Fruit fly (Drosophila melanogaster) whole organism, embryonic: Measurements from ENCODE around the gene sff.

Source experiments
- CG1024 ChIP-seq: fragments of 200-800 bp; sonication (Bioruptor generic); IDR thresholded peaks from 2 replicates; pipeline ENCODE4 v1.3.6; 2022; ENCODE audit warnings: missing biosample characterization, missing genetic modification characterization
- CG10267 ChIP-seq: fragments of 200-800 bp; sonication (Bioruptor generic); optimal IDR thresholded peaks from 2 replicates; lab custom pipeline; 2018; ENCODE audit warnings: missing biosample characterization, mild to moderate bottlenecking, missing genetic modification characterization, moderate library complexity
- CG11696 ChIP-seq: fragments of 200-800 bp; sonication (Bioruptor generic); IDR thresholded peaks from 2 replicates; pipeline ENCODE4 v1.3.6; 2022; ENCODE audit warnings: missing biosample characterization, missing genetic modification characterization
- CG13424 ChIP-seq: fragments of 200-800 bp; sonication (Bioruptor generic); optimal IDR thresholded peaks from 2 replicates; lab custom pipeline; 2019; ENCODE audit warnings: missing biosample characterization, mild to moderate bottlenecking, missing genetic modification characterization, moderate library complexity
- CG14667 ChIP-seq: fragments of 200-800 bp; sonication (Bioruptor generic); IDR thresholded peaks from 2 replicates; pipeline ENCODE4 v1.3.6; 2022; ENCODE audit warnings: missing biosample characterization, missing genetic modification characterization
- CG15479 ChIP-seq: fragments of 200-800 bp; sonication (Bioruptor generic); optimal IDR thresholded peaks from 3 replicates; lab custom pipeline; 2019; ENCODE audit warnings: missing biosample characterization, mild to moderate bottlenecking, missing genetic modification characterization, moderate library complexity
- CG15601 ChIP-seq: fragments of 200-800 bp; sonication (Bioruptor generic); optimal IDR thresholded peaks from 3 replicates; lab custom pipeline; 2019; ENCODE audit warnings: missing biosample characterization, mild to moderate bottlenecking, missing genetic modification characterization, moderate library complexity
- CG18599 ChIP-seq: fragments of 200-800 bp; sonication (Bioruptor generic); optimal IDR thresholded peaks from 3 replicates; lab custom pipeline; 2017; ENCODE audit warnings: missing biosample characterization, missing genetic modification characterization, mild to moderate bottlenecking, moderate library complexity, missing genetic modification reagents
- CG34224 ChIP-seq: fragments of 200-800 bp; sonication (Bioruptor generic); IDR thresholded peaks from 3 replicates; pipeline ENCODE4 v1.3.6; 2022; ENCODE audit warnings: missing biosample characterization, missing genetic modification characterization; ENCODE audit not compliant: partially characterized antibody
- CG3847 ChIP-seq: fragments of 200-800 bp; sonication (Bioruptor generic); IDR thresholded peaks from 2 replicates; pipeline ENCODE4 v1.3.6; 2022; ENCODE audit warnings: missing biosample characterization, missing genetic modification characterization
- CG4730 ChIP-seq: fragments of 200-800 bp; sonication (Bioruptor generic); IDR thresholded peaks from 2 replicates; pipeline ENCODE4 v1.3.6; 2022; ENCODE audit warnings: missing biosample characterization, missing genetic modification characterization
- CG5180 ChIP-seq: fragments of 200-800 bp; sonication (Bioruptor generic); optimal IDR thresholded peaks from 3 replicates; lab custom pipeline; 2017; ENCODE audit warnings: missing biosample characterization, missing genetic modification characterization, mild to moderate bottlenecking, moderate library complexity, missing genetic modification reagents
- CG5953 ChIP-seq: fragments of 200-800 bp; sonication (Bioruptor generic); IDR thresholded peaks from 2 replicates; pipeline ENCODE4 v1.3.6; 2022; ENCODE audit warnings: missing biosample characterization, missing genetic modification characterization
- CG7271 ChIP-seq: fragments of 200-800 bp; sonication (Bioruptor generic); optimal IDR thresholded peaks from 2 replicates; lab custom pipeline; 2018; ENCODE audit warnings: missing biosample characterization, mild to moderate bottlenecking, missing genetic modification characterization, moderate library complexity
- CG7786 ChIP-seq: fragments of 200-800 bp; sonication (Bioruptor generic); optimal IDR thresholded peaks from 2 replicates; lab custom pipeline; 2016; ENCODE audit warnings: missing biosample characterization, missing genetic modification characterization
- CG7839 ChIP-seq: fragments of 200-800 bp; sonication (Bioruptor generic); optimal IDR thresholded peaks from 3 replicates; lab custom pipeline; 2018; ENCODE audit warnings: missing biosample characterization, mild to moderate bottlenecking, missing genetic modification characterization, moderate library complexity
- CG9817 ChIP-seq: fragments of 200-800 bp; sonication (Bioruptor generic); optimal IDR thresholded peaks from 2 replicates; lab custom pipeline; 2018; ENCODE audit warnings: missing biosample characterization, mild to moderate bottlenecking, missing genetic modification characterization, moderate library complexity
- Dbx ChIP-seq: fragments of 200-800 bp; sonication (Bioruptor generic); IDR thresholded peaks from 3 replicates; pipeline ENCODE4 v1.3.6; 2022; ENCODE audit warnings: missing biosample characterization, missing genetic modification characterization
- Ets65A ChIP-seq: fragments of 200-800 bp; sonication (Bioruptor generic); peaks from one replicate; lab custom pipeline; 2016; ENCODE audit warnings: missing biosample characterization, missing genetic modification characterization
- HLH3B ChIP-seq: fragments of 200-800 bp; sonication (Bioruptor generic); IDR thresholded peaks from 2 replicates; pipeline ENCODE4 v1.3.6; 2022; ENCODE audit warnings: missing biosample characterization, missing genetic modification characterization
- HmgD ChIP-seq: fragments of 200-800 bp; sonication (Bioruptor generic); optimal IDR thresholded peaks from 3 replicates; lab custom pipeline; 2016; ENCODE audit warnings: missing biosample characterization, missing genetic modification characterization
- Hr3 ChIP-seq: fragments of 200-800 bp; sonication (Bioruptor generic); optimal IDR thresholded peaks from 3 replicates; lab custom pipeline; 2016; ENCODE audit warnings: missing biosample characterization, missing genetic modification characterization
- MBD-R2 ChIP-seq: fragments of 200-800 bp; sonication (Bioruptor generic); IDR thresholded peaks from 2 replicates; pipeline ENCODE4 v1.3.6; 2022; ENCODE audit warnings: missing biosample characterization, missing genetic modification characterization
- Med ChIP-seq: fragments of 200-800 bp; sonication (Bioruptor generic); peaks from one replicate; lab custom pipeline; 2016; ENCODE audit warnings: missing biosample characterization, missing genetic modification characterization, mild to moderate bottlenecking, inconsistent platforms, moderate library complexity
- Mrtf ChIP-seq: fragments of 200-800 bp; sonication (Bioruptor generic); IDR thresholded peaks from 3 replicates; pipeline ENCODE4 v1.3.6; 2022; ENCODE audit warnings: missing biosample characterization, missing genetic modification characterization
- NC2α ChIP-seq: fragments of 200-800 bp; sonication (Bioruptor generic); optimal IDR thresholded peaks from 2 replicates; lab custom pipeline; 2016; ENCODE audit warnings: missing biosample characterization, missing genetic modification characterization
- NC2β ChIP-seq: fragments of 200-800 bp; sonication (Bioruptor generic); optimal IDR thresholded peaks from 2 replicates; lab custom pipeline; 2016; ENCODE audit warnings: missing biosample characterization, missing genetic modification characterization
- NFAT ChIP-seq: fragments of 200-800 bp; sonication (Bioruptor generic); IDR thresholded peaks from 2 replicates; pipeline ENCODE4 v1.3.6; 2022; ENCODE audit warnings: missing biosample characterization, missing genetic modification characterization
- Oaz ChIP-seq: fragments of 200-800 bp; sonication (Bioruptor generic); IDR thresholded peaks from 2 replicates; pipeline ENCODE4 v1.3.6; 2022; ENCODE audit warnings: missing biosample characterization, missing genetic modification characterization
- Ptx1 ChIP-seq: fragments of 200-800 bp; sonication (Bioruptor generic); IDR thresholded peaks from 2 replicates; pipeline ENCODE4 v1.3.6; 2022; ENCODE audit warnings: missing biosample characterization, missing genetic modification characterization
- Sox102F ChIP-seq: fragments of 200-800 bp; sonication (Bioruptor generic); optimal IDR thresholded peaks from 2 replicates; lab custom pipeline; 2018; ENCODE audit warnings: missing biosample characterization, mild to moderate bottlenecking, missing genetic modification characterization, moderate library complexity
- Ssrp ChIP-seq: fragments of 200-800 bp; sonication (Bioruptor generic); optimal IDR thresholded peaks from 2 replicates; lab custom pipeline; 2018; ENCODE audit warnings: missing biosample characterization, mild to moderate bottlenecking, missing genetic modification characterization, moderate library complexity
- Xbp1 ChIP-seq: fragments of 200-800 bp; sonication (Bioruptor generic); optimal IDR thresholded peaks from 3 replicates; lab custom pipeline; 2016; ENCODE audit warnings: missing biosample characterization, mild to moderate bottlenecking, missing genetic modification characterization
- Xrp1 ChIP-seq: fragments of 200-800 bp; sonication (Bioruptor generic); IDR thresholded peaks from 2 replicates; pipeline ENCODE4 v1.3.6; 2022; ENCODE audit warnings: missing biosample characterization, missing genetic modification characterization
- ac ChIP-seq: fragments of 200-800 bp; sonication (Bioruptor generic); optimal IDR thresholded peaks from 3 replicates; lab custom pipeline; 2017; ENCODE audit warnings: missing biosample characterization, mild to moderate bottlenecking, missing genetic modification characterization
- ase ChIP-seq: fragments of 200-800 bp; sonication (Bioruptor generic); IDR thresholded peaks from 3 replicates; pipeline ENCODE4 v1.3.6; 2022; ENCODE audit warnings: missing biosample characterization, missing genetic modification characterization
- bigmax ChIP-seq: fragments of 200-800 bp; sonication (Bioruptor generic); optimal IDR thresholded peaks from 2 replicates; lab custom pipeline; 2018; ENCODE audit warnings: missing biosample characterization, mild to moderate bottlenecking, missing genetic modification characterization
- cad ChIP-seq: fragments of >200 bp; optimal IDR thresholded peaks from 2 replicates; lab custom pipeline; 2017; ENCODE audit warnings: missing biosample characterization, missing genetic modification characterization
- cwo ChIP-seq: fragments of 200-800 bp; sonication (Bioruptor generic); optimal IDR thresholded peaks from 3 replicates; lab custom pipeline; 2017; ENCODE audit warnings: missing biosample characterization, missing genetic modification characterization, mild to moderate bottlenecking, moderate library complexity, missing genetic modification reagents
- dati ChIP-seq: fragments of 200-800 bp; sonication (Bioruptor generic); IDR thresholded peaks from 2 replicates; pipeline ENCODE4 v1.3.6; 2022; ENCODE audit warnings: missing biosample characterization, missing genetic modification characterization
- dysf ChIP-seq: fragments of 200-800 bp; sonication (Bioruptor generic); IDR thresholded peaks from 3 replicates; pipeline ENCODE4 v1.3.6; 2022; ENCODE audit warnings: missing biosample characterization, missing genetic modification characterization
- fd96Cb ChIP-seq: fragments of 200-800 bp; sonication (Bioruptor generic); optimal IDR thresholded peaks from 2 replicates; lab custom pipeline; 2018; ENCODE audit warnings: missing biosample characterization, mild to moderate bottlenecking, missing genetic modification characterization, moderate library complexity
- grau ChIP-seq: fragments of 200-800 bp; optimal IDR thresholded peaks from 3 replicates; lab custom pipeline; 2019; ENCODE audit warnings: missing biosample characterization, mild to moderate bottlenecking, missing genetic modification characterization, moderate library complexity
- hkb ChIP-seq, 2 experiments: fragments of 200-800 bp in 1 of 2; fragments of >200 bp in 1 of 2; sonication (Bioruptor generic) in 1 of 2; IDR thresholded peaks in 1 of 2; optimal IDR thresholded peaks in 1 of 2; 2 replicates each; pipeline versions ENCODE4 v1.3.6 to Lab custom; 2017 to 2022; ENCODE audit warnings: missing biosample characterization in 1 of 2, missing genetic modification characterization in 1 of 2
- klu ChIP-seq: fragments of 200-800 bp; sonication (Bioruptor generic); IDR thresholded peaks from 2 replicates; pipeline ENCODE4 v1.3.6; 2022; ENCODE audit warnings: missing biosample characterization, missing genetic modification characterization
- lmd ChIP-seq: fragments of 200-800 bp; sonication (Bioruptor generic); IDR thresholded peaks from 2 replicates; pipeline ENCODE4 v1.3.6; 2022; ENCODE audit warnings: missing biosample characterization, missing genetic modification characterization
- phol ChIP-seq: fragments of 200-800 bp; sonication (Bioruptor generic); optimal IDR thresholded peaks from 3 replicates; lab custom pipeline; 2018; ENCODE audit warnings: missing biosample characterization, mild to moderate bottlenecking, missing genetic modification characterization, moderate library complexity
- slp2 ChIP-seq: fragments of 200-800 bp; sonication (Bioruptor generic); optimal IDR thresholded peaks from 2 replicates; lab custom pipeline; 2016; ENCODE audit warnings: missing biosample characterization, missing genetic modification characterization
- ssp ChIP-seq: fragments of 200-800 bp; sonication (Bioruptor generic); IDR thresholded peaks from 2 replicates; pipeline ENCODE4 v1.3.6; 2022; ENCODE audit warnings: missing biosample characterization, missing genetic modification characterization
- vnd ChIP-seq: fragments of 200-800 bp; sonication (Bioruptor generic); IDR thresholded peaks from 3 replicates; pipeline ENCODE4 v1.3.6; 2022; ENCODE audit warnings: missing biosample characterization, missing genetic modification characterization; ENCODE audit not compliant: partially characterized antibody
- vvl ChIP-seq: fragments of 200-800 bp; sonication (Bioruptor generic); IDR thresholded peaks from 2 replicates; pipeline ENCODE4 v1.3.6; 2022; ENCODE audit warnings: missing biosample characterization, missing genetic modification characterization
- wdn ChIP-seq: fragments of 200-800 bp; sonication (Bioruptor generic); IDR thresholded peaks from 2 replicates; pipeline ENCODE4 v1.3.6; 2022; ENCODE audit warnings: missing biosample characterization, missing genetic modification characterization

Gene sff

dm6 chr3L:15921043-15921621 is 3.5 kb downstream of the sff start (continued):
- TF ChIP-seq fd96Cb (tag; lab: Kevin White, UChicago): peak; percentile 35
- TF ChIP-seq vvl: no peak
- no peak for TF ChIP-seq klu (GFP tag; lab: Robert Waterston, UW)
- no peak for TF ChIP-seq CG5953 (GFP tag; lab: Robert Waterston, UW)
- no peak for TF ChIP-seq hkb (optimal IDR thresholded peaks at IDR 0.05; lab: Kevin White, UChicago)
- TF ChIP-seq hkb (GFP tag; IDR thresholded peaks at IDR 0.05; lab: Robert Waterston, UW): peak; percentile 42; the same call in 1 of the 2 replicates
- TF ChIP-seq cad (GFP tag; lab: Kevin White, UChicago): no peak
- TF ChIP-seq NFAT (GFP tag; lab: Robert Waterston, UW): no peak
- no peak for TF ChIP-seq MBD-R2 (GFP tag; lab: Robert Waterston, UW)
- no peak for TF ChIP-seq wdn (GFP tag; lab: Robert Waterston, UW)
- TF ChIP-seq CG10267 (tag; lab: Kevin White, UChicago): peak; percentile 36
- TF ChIP-seq ase (GFP tag; lab: Robert Waterston, UW): no peak
- TF ChIP-seq CG11696 (GFP tag; lab: Robert Waterston, UW): no peak
- peak; percentile 52 for TF ChIP-seq CG5180 (GFP tag; lab: Kevin White, UChicago)
- no peak for TF ChIP-seq CG4730 (GFP tag; lab: Robert Waterston, UW)
- peak; percentile 4 for TF ChIP-seq CG15601 (tag; lab: Kevin White, UChicago)
- peak; percentile 27 for TF ChIP-seq slp2 (GFP tag; lab: Kevin White, UChicago)
- TF ChIP-seq NC2β (GFP tag; lab: Kevin White, UChicago): no peak
- TF ChIP-seq HmgD (GFP tag; lab: Kevin White, UChicago): no peak
- no peak for TF ChIP-seq NC2α (GFP tag; lab: Kevin White, UChicago)
- peak; percentile 67 for TF ChIP-seq CG7839
- TF ChIP-seq CG34224 (GFP tag; lab: Robert Waterston, UW): no peak
- peak; percentile 61 for TF ChIP-seq cwo
- TF ChIP-seq Oaz (GFP tag; lab: Robert Waterston, UW): no peak
- TF ChIP-seq phol (tag; lab: Kevin White, UChicago): peak; percentile 29
- TF ChIP-seq Ets65A: peak; percentile 85
- TF ChIP-seq Mrtf: no peak
- TF ChIP-seq CG9817 (tag; lab: Kevin White, UChicago): peak; percentile 20
- no peak for TF ChIP-seq vnd
- no peak for TF ChIP-seq CG15479 (GFP tag; lab: Kevin White, UChicago)
- TF ChIP-seq bigmax (GFP tag; lab: Kevin White, UChicago): no peak
- TF ChIP-seq CG1024 (GFP tag; lab: Robert Waterston, UW): no peak
- peak; percentile 8 for TF ChIP-seq CG7786
- no peak for TF ChIP-seq Med (GFP tag; lab: Kevin White, UChicago)

dm6 chr3L:15906262-15906661 is 18.4 kb downstream of the sff start:
- TF ChIP-seq Xbp1 (GFP tag; lab: Kevin White, UChicago) (peak; percentile 0), Sox102F (peak; percentile 32), ac (GFP tag; lab: Kevin White, UChicago) (no peak), Ptx1 (peak; percentile 43), CG14667 (no peak), ssp (GFP tag; lab: Robert Waterston, UW) (0 out of 2 replicates have a peak, but pooled peaks have one; percentile 7), Ssrp (tag; lab: Kevin White, UChicago) (peak; percentile 2), dati (GFP tag; lab: Robert Waterston, UW) (no peak), Hr3 (peak; percentile 11), lmd (peak; percentile 23; the same call in 1 of the 2 replicates), CG18599 (GFP tag; lab: Kevin White, UChicago) (peak; percentile 5), bigmax (GFP tag; lab: Kevin White, UChicago) (no peak), Dbx (GFP tag; lab: Robert Waterston, UW) (no peak), HLH3B (GFP tag; lab: Robert Waterston, UW) (no peak), CG7271 (tag; lab: Kevin White, UChicago) (no peak), grau (tag; lab: Kevin White, UChicago) (no peak), CG3847 (GFP tag; lab: Robert Waterston, UW) (no peak), dysf (no peak), Xrp1 (GFP tag; lab: Robert Waterston, UW) (peak; percentile 45; the same call in 1 of the 2 replicates), CG13424 (tag; lab: Kevin White, UChicago) (peak; percentile 50)
